Worm (Caenorhabditis elegans): ENCODE measurements around the gene srlf-31.

Gene srlf-31

DNA sequence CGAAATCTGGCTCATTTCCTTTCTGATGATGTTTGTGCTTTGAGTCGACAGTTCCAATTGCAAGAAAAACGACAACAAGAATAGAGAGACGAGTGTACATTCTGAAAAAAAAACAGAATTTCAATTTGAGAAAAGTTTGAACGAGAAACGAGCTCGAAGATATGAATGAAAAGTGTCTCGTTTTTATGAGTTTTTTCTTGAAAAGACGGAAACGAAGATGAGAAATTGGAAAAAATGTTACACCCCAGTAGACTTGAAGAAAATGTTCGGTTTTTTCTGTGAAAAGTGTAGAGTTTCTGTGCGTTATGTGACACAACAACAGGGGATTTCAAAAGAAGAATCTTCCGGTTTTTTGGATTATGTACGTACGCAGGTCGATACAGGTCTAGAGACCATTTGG lies at the start of gene srlf-31:
Gene srlf-31, minus strand, starts transcription at position 101 of the 400 bp plus-strand sequence.
- no peak for TF ChIP-seq B0310.2 (tag; optimal IDR thresholded peaks at IDR 0.05)
- TF ChIP-seq tra-4 (tag; optimal IDR thresholded peaks at IDR 0.05): no peak
- TF ChIP-seq flt-1 (GFP tag; IDR thresholded peaks at IDR 0.05): no peak
- TF ChIP-seq ceh-36 (tag; optimal IDR thresholded peaks at IDR 0.05): no peak
- TF ChIP-seq ama-1 (optimal IDR thresholded peaks at IDR 0.05): no peak
- no peak for TF ChIP-seq hmg-4 (GFP tag; optimal IDR thresholded peaks at IDR 0.05)
- no peak for TF ChIP-seq scrt-1 (GFP tag; IDR thresholded peaks at IDR 0.05)
- TF ChIP-seq tbx-37 (GFP tag; conservative IDR thresholded peaks at IDR 0.05): no peak
- TF ChIP-seq ets-7 (tag; optimal IDR thresholded peaks at IDR 0.05): no peak
- no peak for TF ChIP-seq aly-1 (tag; optimal IDR thresholded peaks at IDR 0.05)
- no peak for TF ChIP-seq sea-1 (GFP tag; conservative IDR thresholded peaks at IDR 0.05)
- no peak for TF ChIP-seq hmbx-1 (tag; optimal IDR thresholded peaks at IDR 0.05)
- no peak for TF ChIP-seq F13C5.2 (tag; optimal IDR thresholded peaks at IDR 0.05)

DNA sequence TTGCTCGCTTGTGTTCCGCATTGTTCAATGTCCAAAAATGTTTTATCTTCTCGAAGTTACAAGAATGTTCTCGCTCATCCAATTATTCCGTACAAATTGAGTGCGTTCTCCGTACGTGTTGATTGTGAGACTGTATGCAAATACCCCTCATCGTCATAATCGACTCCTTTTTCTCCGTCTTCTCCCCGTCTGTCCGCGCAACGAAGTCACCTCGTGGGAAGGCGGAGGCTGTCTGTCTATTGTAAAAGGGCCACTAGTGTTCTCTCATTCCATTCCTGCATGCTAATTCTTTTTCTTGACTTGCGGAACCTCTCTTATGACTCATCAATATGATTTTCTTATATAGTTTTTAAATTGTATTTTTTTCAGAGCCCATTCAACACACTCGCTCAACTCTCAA lies 47.2 kb upstream of the srlf-31 start, which contains the start of gene ZK829.9:
Gene ZK829.9, plus strand, starts transcription at position 364 of the 400 bp plus-strand sequence.
- TF ChIP-seq ceh-36 (tag; optimal IDR thresholded peaks at IDR 0.05): no peak
- no peak for TF ChIP-seq sea-1 (GFP tag; conservative IDR thresholded peaks at IDR 0.05)
- TF ChIP-seq tbx-37 (GFP tag; conservative IDR thresholded peaks at IDR 0.05): no peak
- TF ChIP-seq ama-1 (optimal IDR thresholded peaks at IDR 0.05): no peak
- TF ChIP-seq B0310.2 (tag; optimal IDR thresholded peaks at IDR 0.05): no peak

DNA sequence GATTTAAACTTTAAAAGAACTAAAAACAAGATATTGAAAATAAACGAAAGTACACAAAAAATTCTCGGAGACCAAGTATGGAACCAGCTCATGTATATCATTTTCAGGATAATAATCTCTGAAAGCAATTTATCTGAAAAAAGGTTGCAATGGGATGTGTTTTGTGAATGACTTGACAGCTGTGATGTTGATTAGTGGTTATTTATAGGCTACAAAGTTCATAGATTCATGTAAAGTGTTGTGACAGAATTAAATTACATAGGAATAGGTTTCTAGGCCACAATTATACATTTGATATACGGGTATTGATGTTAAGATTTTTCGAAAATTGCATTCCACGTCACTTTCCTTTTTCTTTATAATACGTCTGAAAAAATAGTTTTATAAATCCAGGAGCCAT lies 42.4 kb upstream of the srlf-31 start, which contains the start of gene srj-1:
Gene srj-1, minus strand, starts transcription at position 101 of the 400 bp plus-strand sequence.
- TF ChIP-seq hnd-1 (tag; optimal IDR thresholded peaks at IDR 0.05) (no peak), tra-4 (tag; optimal IDR thresholded peaks at IDR 0.05) (no peak), aly-1 (tag; optimal IDR thresholded peaks at IDR 0.05) (no peak), ceh-13 (GFP tag; optimal IDR thresholded peaks at IDR 0.05) (no peak), ceh-36 (tag; optimal IDR thresholded peaks at IDR 0.05) (no peak), ets-7 (tag; optimal IDR thresholded peaks at IDR 0.05) (no peak), hmbx-1 (tag; optimal IDR thresholded peaks at IDR 0.05) (no peak), scrt-1 (GFP tag; IDR thresholded peaks at IDR 0.05) (no peak), flt-1 (GFP tag; IDR thresholded peaks at IDR 0.05) (no peak), tbx-37 (GFP tag; conservative IDR thresholded peaks at IDR 0.05) (no peak), sea-1 (GFP tag; conservative IDR thresholded peaks at IDR 0.05) (no peak), tbx-11 (GFP tag; IDR thresholded peaks at IDR 0.05) (no peak), ama-1 (optimal IDR thresholded peaks at IDR 0.05) (no peak), hmg-4 (GFP tag; optimal IDR thresholded peaks at IDR 0.05) (no peak), pes-1 (GFP tag; IDR thresholded peaks at IDR 0.05) (no peak), B0310.2 (tag; optimal IDR thresholded peaks at IDR 0.05) (no peak), F13C5.2 (tag; optimal IDR thresholded peaks at IDR 0.05) (no peak)

DNA sequence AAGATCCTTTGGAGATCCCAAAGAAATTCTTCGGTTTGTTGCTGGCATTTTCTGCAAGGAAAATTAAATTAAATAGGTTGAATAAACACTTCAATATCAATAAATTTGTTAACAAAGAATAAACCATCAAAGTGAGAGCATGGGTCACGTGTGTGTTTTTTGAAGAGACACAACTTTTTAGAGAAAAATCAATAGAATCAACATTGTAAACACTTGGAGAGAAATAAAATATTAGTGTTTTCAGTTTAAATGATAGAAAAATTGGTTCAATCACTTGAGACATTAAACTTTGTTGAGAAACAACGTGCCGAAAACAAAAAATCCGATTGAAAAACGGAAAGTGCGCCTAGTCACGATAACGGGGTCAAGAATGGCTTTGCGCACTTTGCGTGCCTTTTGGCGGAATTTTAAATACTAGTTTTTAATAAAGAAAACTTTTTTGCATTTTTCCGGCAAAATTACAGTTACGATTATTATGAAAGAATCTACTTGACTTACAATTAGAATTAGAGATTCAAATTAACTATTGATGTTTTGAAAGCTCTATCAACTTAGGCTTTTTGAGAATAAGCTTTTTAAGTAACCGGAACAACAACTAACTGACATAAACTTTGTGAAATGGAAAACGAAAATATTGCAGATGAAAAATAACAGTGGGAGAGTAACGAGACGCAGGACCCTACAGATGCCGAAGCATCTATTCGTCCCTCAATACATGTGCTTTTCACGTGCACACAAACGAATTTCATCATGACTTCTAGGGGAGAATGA lies 38.7 kb upstream of the srlf-31 start, which contains the start of gene ZK829.7:
Gene ZK829.7, minus strand, starts transcription at position 51 of the 771 bp plus-strand sequence.
- TF ChIP-seq flt-1 (GFP tag; IDR thresholded peaks at IDR 0.05) (peak; percentile 42; the same call in 1 of the 2 replicates), ets-7 (tag; optimal IDR thresholded peaks at IDR 0.05) (no peak)

DNA sequence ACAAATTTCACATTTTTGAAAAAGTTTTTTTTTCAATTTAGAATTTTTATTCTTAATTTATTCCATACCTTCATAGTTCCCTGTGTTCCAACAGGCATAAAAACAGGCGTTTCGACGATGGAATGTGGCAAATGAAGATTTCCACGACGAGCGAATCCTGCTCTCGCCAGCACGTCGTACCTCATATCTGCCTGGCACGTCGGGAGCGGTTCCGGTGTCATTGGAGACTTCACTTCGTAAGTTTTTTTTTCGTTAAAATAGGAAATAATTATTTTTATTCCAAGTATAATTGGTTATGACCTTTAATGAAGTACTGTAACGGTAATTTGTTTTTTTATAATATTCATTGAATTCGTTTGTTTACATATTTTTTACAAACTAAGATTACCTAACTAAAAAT lies 36.6 kb upstream of the srlf-31 start, which contains the start of gene tgt-1:
Gene tgt-1, minus strand, starts transcription at position 232 of the 400 bp plus-strand sequence.
- TF ChIP-seq ceh-36 (tag; optimal IDR thresholded peaks at IDR 0.05): no peak
- no peak for TF ChIP-seq ets-7 (tag; optimal IDR thresholded peaks at IDR 0.05)
- TF ChIP-seq B0310.2 (tag; optimal IDR thresholded peaks at IDR 0.05): no peak
- TF ChIP-seq ama-1 (optimal IDR thresholded peaks at IDR 0.05): no peak
- no peak for TF ChIP-seq tra-4 (tag; optimal IDR thresholded peaks at IDR 0.05)
- no peak for TF ChIP-seq pes-1 (GFP tag; IDR thresholded peaks at IDR 0.05)
- TF ChIP-seq tbx-11 (GFP tag; IDR thresholded peaks at IDR 0.05): no peak
- TF ChIP-seq sea-1 (GFP tag; conservative IDR thresholded peaks at IDR 0.05): no peak
- TF ChIP-seq hnd-1 (tag; optimal IDR thresholded peaks at IDR 0.05): no peak
- no peak for TF ChIP-seq flt-1 (GFP tag; IDR thresholded peaks at IDR 0.05)
- no peak for TF ChIP-seq hmg-4 (GFP tag; optimal IDR thresholded peaks at IDR 0.05)
- TF ChIP-seq ceh-13 (GFP tag; optimal IDR thresholded peaks at IDR 0.05): no peak
- no peak for TF ChIP-seq scrt-1 (GFP tag; IDR thresholded peaks at IDR 0.05)
- no peak for TF ChIP-seq hmbx-1 (tag; optimal IDR thresholded peaks at IDR 0.05)
- TF ChIP-seq F13C5.2 (tag; optimal IDR thresholded peaks at IDR 0.05): no peak
- no peak for TF ChIP-seq tbx-37 (GFP tag; conservative IDR thresholded peaks at IDR 0.05)

DNA sequence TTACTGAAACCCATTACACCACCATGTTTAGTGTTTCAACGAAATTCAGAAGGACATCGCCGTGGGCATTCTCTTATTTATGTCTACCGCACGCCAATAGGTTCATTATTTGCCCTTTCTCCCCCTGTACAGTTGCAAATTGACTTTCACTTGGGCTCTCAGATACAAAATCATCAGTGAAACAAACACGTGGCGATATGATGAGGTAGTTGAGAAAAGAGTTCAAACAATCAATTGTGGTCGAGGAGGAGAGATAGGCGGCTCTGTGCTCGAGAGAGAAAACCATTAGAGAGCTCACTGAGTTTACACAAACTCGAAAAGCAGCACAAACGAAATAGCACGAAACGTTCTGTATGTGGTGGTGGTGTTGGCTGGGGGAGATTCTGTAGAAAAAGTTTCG lies 34.1 kb upstream of the srlf-31 start:
- TF ChIP-seq hmg-4 (GFP tag; optimal IDR thresholded peaks at IDR 0.05) (no peak), hnd-1 (tag; optimal IDR thresholded peaks at IDR 0.05) (no peak), pes-1 (GFP tag; IDR thresholded peaks at IDR 0.05) (no peak), aly-1 (tag; optimal IDR thresholded peaks at IDR 0.05) (no peak), B0310.2 (tag; optimal IDR thresholded peaks at IDR 0.05) (no peak), tbx-37 (GFP tag; conservative IDR thresholded peaks at IDR 0.05) (no peak), tbx-11 (GFP tag; IDR thresholded peaks at IDR 0.05) (no peak), hmbx-1 (tag; optimal IDR thresholded peaks at IDR 0.05) (no peak), sea-1 (GFP tag; conservative IDR thresholded peaks at IDR 0.05) (no peak), F13C5.2 (tag; optimal IDR thresholded peaks at IDR 0.05) (no peak), ceh-13 (GFP tag; optimal IDR thresholded peaks at IDR 0.05) (no peak), ama-1 (optimal IDR thresholded peaks at IDR 0.05) (no peak), ceh-36 (tag; optimal IDR thresholded peaks at IDR 0.05) (no peak), ets-7 (tag; optimal IDR thresholded peaks at IDR 0.05) (no peak)

DNA sequence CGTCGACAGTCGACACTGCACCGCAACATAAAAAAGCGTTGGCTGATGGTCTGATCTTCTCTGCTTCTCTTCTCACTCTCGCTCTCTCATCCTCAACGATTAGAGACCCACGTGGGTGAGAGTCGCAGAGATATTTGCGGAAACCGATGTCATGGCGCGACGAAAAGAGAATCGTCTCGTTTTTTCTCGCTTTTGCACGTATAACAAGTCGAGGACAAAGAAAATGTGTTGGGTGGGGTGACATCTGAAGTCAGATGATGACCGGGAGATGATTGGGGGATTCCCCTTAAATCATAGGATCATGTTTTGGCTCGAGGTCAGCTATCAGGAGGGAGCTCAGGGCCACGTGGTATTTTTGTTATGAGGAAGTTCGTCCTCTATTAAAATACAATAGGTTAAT lies 33.4 kb upstream of the srlf-31 start:
- TF ChIP-seq ceh-13 (GFP tag; optimal IDR thresholded peaks at IDR 0.05) (no peak), flt-1 (GFP tag; IDR thresholded peaks at IDR 0.05) (no peak), scrt-1 (GFP tag; IDR thresholded peaks at IDR 0.05) (no peak), ets-7 (tag; optimal IDR thresholded peaks at IDR 0.05) (no peak), ama-1 (optimal IDR thresholded peaks at IDR 0.05) (no peak)
